Fruit fly (Drosophila melanogaster) whole organism, embryonic: ENCODE measurements around the gene Gbs-76A.

ENCODE experiments used
- Antp ChIP-seq: fragments of 200-800 bp; sonication (Bioruptor generic); optimal IDR thresholded peaks from 3 replicates; lab custom pipeline; 2016; ENCODE audit warnings: missing biosample characterization, missing genetic modification characterization
- Atf6 ChIP-seq: fragments of 200-800 bp; sonication (Bioruptor generic); IDR thresholded peaks from 2 replicates; pipeline ENCODE4 v1.3.6; 2022; ENCODE audit warnings: missing biosample characterization, missing genetic modification characterization
- CG10321 ChIP-seq: fragments of 200-800 bp; sonication (Bioruptor generic); IDR thresholded peaks from 2 replicates; pipeline ENCODE4 v1.3.6; 2022; ENCODE audit warnings: missing biosample characterization, missing genetic modification characterization
- CG15514 ChIP-seq: fragments of 200-800 bp; sonication (Bioruptor generic); optimal IDR thresholded peaks from 3 replicates; lab custom pipeline; 2017; ENCODE audit warnings: missing biosample characterization, missing genetic modification characterization, mild to moderate bottlenecking, moderate library complexity, missing genetic modification reagents
- CG16779 ChIP-seq: fragments of 200-800 bp; sonication (Bioruptor generic); IDR thresholded peaks from 2 replicates; pipeline ENCODE4 v1.3.6; 2022; ENCODE audit warnings: missing biosample characterization, missing genetic modification characterization
- CG16815 ChIP-seq: fragments of 200-800 bp; sonication (Bioruptor generic); optimal IDR thresholded peaks from 3 replicates; lab custom pipeline; 2017; ENCODE audit warnings: missing biosample characterization, mild to moderate bottlenecking, missing genetic modification characterization
- CG16863 ChIP-seq: fragments of 200-800 bp; sonication (Bioruptor generic); optimal IDR thresholded peaks from 3 replicates; lab custom pipeline; 2016; ENCODE audit warnings: missing biosample characterization, missing genetic modification characterization
- CG17186 ChIP-seq: fragments of 200-800 bp; sonication (Bioruptor generic); optimal IDR thresholded peaks from 3 replicates; lab custom pipeline; 2017; ENCODE audit warnings: missing biosample characterization, missing genetic modification reagents, missing genetic modification characterization
- CG17385 ChIP-seq: fragments of 200-800 bp; sonication (Bioruptor generic); optimal IDR thresholded peaks from 3 replicates; lab custom pipeline; 2018; ENCODE audit warnings: missing biosample characterization, mild to moderate bottlenecking, missing genetic modification characterization
- CG18619 ChIP-seq: fragments of 200-800 bp; sonication (Bioruptor generic); optimal IDR thresholded peaks from 3 replicates; lab custom pipeline; 2017; ENCODE audit warnings: missing biosample characterization, mild to moderate bottlenecking, missing genetic modification characterization
- CG30403 ChIP-seq: fragments of 200-800 bp; sonication (Bioruptor generic); optimal IDR thresholded peaks from 3 replicates; lab custom pipeline; 2016; ENCODE audit warnings: missing biosample characterization, missing genetic modification characterization
- CG34376 ChIP-seq: fragments of 200-800 bp; sonication (Bioruptor generic); optimal IDR thresholded peaks from 2 replicates; lab custom pipeline; 2018; ENCODE audit warnings: missing biosample characterization, mild to moderate bottlenecking, missing genetic modification characterization
- CG34422 ChIP-seq: fragments of 200-800 bp; sonication (Bioruptor generic); IDR thresholded peaks from 3 replicates; pipeline ENCODE4 v1.3.6; 2022; ENCODE audit warnings: missing biosample characterization, missing genetic modification characterization
- CG4328 ChIP-seq: fragments of 200-800 bp; sonication (Bioruptor generic); optimal IDR thresholded peaks from 3 replicates; lab custom pipeline; 2017; ENCODE audit warnings: missing biosample characterization, missing genetic modification reagents, missing genetic modification characterization
- CG4424 ChIP-seq: fragments of 200-800 bp; sonication (Bioruptor generic); optimal IDR thresholded peaks from 3 replicates; lab custom pipeline; 2016; ENCODE audit warnings: missing biosample characterization, missing genetic modification characterization
- CG4820 ChIP-seq: fragments of 200-800 bp; sonication (Bioruptor generic); optimal IDR thresholded peaks from 3 replicates; lab custom pipeline; 2016; ENCODE audit warnings: missing biosample characterization, missing genetic modification characterization
- CG6689 ChIP-seq: fragments of 200-800 bp; sonication (Bioruptor generic); IDR thresholded peaks from 2 replicates; pipeline ENCODE4 v1.3.6; 2022; ENCODE audit warnings: missing biosample characterization, missing genetic modification characterization
- CG6791 ChIP-seq: fragments of 200-800 bp; sonication (Bioruptor generic); IDR thresholded peaks from 3 replicates; pipeline ENCODE4 v1.3.6; 2022; ENCODE audit warnings: missing biosample characterization, missing genetic modification characterization; ENCODE audit not compliant: partially characterized antibody
- CG7271 ChIP-seq: fragments of 200-800 bp; sonication (Bioruptor generic); optimal IDR thresholded peaks from 2 replicates; lab custom pipeline; 2018; ENCODE audit warnings: missing biosample characterization, mild to moderate bottlenecking, missing genetic modification characterization, moderate library complexity
- CG9215 ChIP-seq: fragments of 200-800 bp; sonication (Bioruptor generic); IDR thresholded peaks from 2 replicates; pipeline ENCODE4 v1.3.6; 2022; ENCODE audit warnings: missing biosample characterization, missing genetic modification characterization
- CG9437 ChIP-seq: fragments of 200-800 bp; sonication (Bioruptor generic); optimal IDR thresholded peaks from 2 replicates; lab custom pipeline; 2018; ENCODE audit warnings: missing biosample characterization, mild to moderate bottlenecking, missing genetic modification characterization
- Elba2 ChIP-seq: fragments of 200-800 bp; sonication (Bioruptor generic); optimal IDR thresholded peaks from 3 replicates; lab custom pipeline; 2016; ENCODE audit warnings: missing biosample characterization, missing genetic modification characterization
- Hr51 ChIP-seq, 2 experiments: fragments of 200-800 bp; sonication (Bioruptor generic); optimal IDR thresholded peaks; 2 replicates in 1 of 2; 3 replicates in 1 of 2; lab custom pipeline; 2016 to 2018; ENCODE audit warnings: missing biosample characterization in 2 of 2, missing genetic modification characterization in 2 of 2, mild to moderate bottlenecking in 1 of 2, moderate library complexity in 1 of 2
- MBD-R2 ChIP-seq: fragments of 200-800 bp; sonication (Bioruptor generic); IDR thresholded peaks from 2 replicates; pipeline ENCODE4 v1.3.6; 2022; ENCODE audit warnings: missing biosample characterization, missing genetic modification characterization
- Meics ChIP-seq: fragments of 200-800 bp; sonication (Bioruptor generic); optimal IDR thresholded peaks from 2 replicates; lab custom pipeline; 2017; ENCODE audit warnings: missing biosample characterization, mild to moderate bottlenecking, missing genetic modification characterization
- NC2α ChIP-seq: fragments of 200-800 bp; sonication (Bioruptor generic); optimal IDR thresholded peaks from 2 replicates; lab custom pipeline; 2016; ENCODE audit warnings: missing biosample characterization, missing genetic modification characterization
- Neu2 ChIP-seq: fragments of 200-800 bp; sonication (Bioruptor generic); optimal IDR thresholded peaks from 3 replicates; lab custom pipeline; 2016; ENCODE audit warnings: missing biosample characterization, missing genetic modification characterization, borderline replicate concordance
- Rfx ChIP-seq: fragments of 200-800 bp; sonication (Bioruptor generic); IDR thresholded peaks from 2 replicates; pipeline ENCODE4 v1.3.6; 2022; ENCODE audit warnings: missing biosample characterization, missing genetic modification characterization
- Scr ChIP-seq: fragments of 200-800 bp; sonication (Bioruptor generic); IDR thresholded peaks from 2 replicates; pipeline ENCODE4 v1.3.6; 2022; ENCODE audit warnings: missing biosample characterization, missing genetic modification characterization; ENCODE audit not compliant: partially characterized antibody
- Sox102F ChIP-seq: fragments of 200-800 bp; sonication (Bioruptor generic); optimal IDR thresholded peaks from 2 replicates; lab custom pipeline; 2018; ENCODE audit warnings: missing biosample characterization, mild to moderate bottlenecking, missing genetic modification characterization, moderate library complexity
- TFAM ChIP-seq: fragments of 200-800 bp; sonication (Bioruptor generic); optimal IDR thresholded peaks from 2 replicates; lab custom pipeline; 2017; ENCODE audit warnings: missing biosample characterization, missing genetic modification characterization, inconsistent platforms
- Xrp1 ChIP-seq: fragments of 200-800 bp; sonication (Bioruptor generic); IDR thresholded peaks from 2 replicates; pipeline ENCODE4 v1.3.6; 2022; ENCODE audit warnings: missing biosample characterization, missing genetic modification characterization
- al ChIP-seq: fragments of 200-800 bp; sonication (Bioruptor generic); IDR thresholded peaks from 2 replicates; pipeline ENCODE4 v1.3.6; 2022; ENCODE audit warnings: missing biosample characterization, missing genetic modification characterization
- amos ChIP-seq: fragments of 200-800 bp; sonication (Bioruptor generic); IDR thresholded peaks from 2 replicates; pipeline ENCODE4 v1.3.6; 2022; ENCODE audit warnings: missing biosample characterization, missing genetic modification characterization; ENCODE audit not compliant: partially characterized antibody
- chif ChIP-seq, 2 experiments: fragments of 200-800 bp; sonication (Bioruptor generic); optimal IDR thresholded peaks; 3 replicates each; lab custom pipeline; 2016; ENCODE audit warnings: missing biosample characterization in 2 of 2, missing genetic modification characterization in 2 of 2
- chn ChIP-seq: fragments of 200-800 bp; sonication (Bioruptor generic); optimal IDR thresholded peaks from 2 replicates; lab custom pipeline; 2016; ENCODE audit warnings: missing biosample characterization, missing genetic modification characterization
- da ChIP-seq: fragments of 200-800 bp; sonication (Bioruptor generic); optimal IDR thresholded peaks from 2 replicates; lab custom pipeline; 2016; ENCODE audit warnings: missing biosample characterization, missing genetic modification characterization
- danr ChIP-seq: fragments of 200-800 bp; sonication (Bioruptor generic); IDR thresholded peaks from 2 replicates; pipeline ENCODE4 v1.3.6; 2022; ENCODE audit warnings: missing biosample characterization, missing genetic modification characterization
- eyg ChIP-seq: fragments of 200-800 bp; sonication (Bioruptor generic); optimal IDR thresholded peaks from 3 replicates; lab custom pipeline; 2016; ENCODE audit warnings: missing biosample characterization, missing genetic modification characterization
- fd102C ChIP-seq: fragments of 200-800 bp; sonication (Bioruptor generic); optimal IDR thresholded peaks from 2 replicates; lab custom pipeline; 2018; ENCODE audit warnings: missing biosample characterization, mild to moderate bottlenecking, missing genetic modification characterization, moderate library complexity
- gce ChIP-seq: fragments of 200-800 bp; sonication (Bioruptor generic); IDR thresholded peaks from 3 replicates; pipeline ENCODE4 v1.3.6; 2022; ENCODE audit warnings: missing biosample characterization, missing genetic modification characterization
- hkb ChIP-seq, 2 experiments: fragments of 200-800 bp in 1 of 2; fragments of >200 bp in 1 of 2; sonication (Bioruptor generic) in 1 of 2; IDR thresholded peaks in 1 of 2; optimal IDR thresholded peaks in 1 of 2; 2 replicates each; pipeline versions ENCODE4 v1.3.6 to Lab custom; 2017 to 2022; ENCODE audit warnings: missing biosample characterization in 1 of 2, missing genetic modification characterization in 1 of 2
- hth ChIP-seq: fragments of >200 bp; optimal IDR thresholded peaks from 2 replicates; lab custom pipeline; 2017; ENCODE audit warnings: inconsistent platforms
- kah ChIP-seq: fragments of 200-800 bp; sonication (Bioruptor generic); optimal IDR thresholded peaks from 2 replicates; lab custom pipeline; 2018; ENCODE audit warnings: missing biosample characterization, mild to moderate bottlenecking, missing genetic modification characterization
- kay ChIP-seq: fragments of 200-800 bp; sonication (Bioruptor generic); optimal IDR thresholded peaks from 2 replicates; lab custom pipeline; 2016; ENCODE audit warnings: missing biosample characterization, missing genetic modification characterization
- otp ChIP-seq: fragments of 200-800 bp; sonication (Bioruptor generic); IDR thresholded peaks from 3 replicates; pipeline ENCODE4, ENCODE4 v1.3.6; 2022; ENCODE audit warnings: missing biosample characterization, missing genetic modification characterization
- row ChIP-seq: fragments of 200-800 bp; sonication (Bioruptor generic); IDR thresholded peaks from 3 replicates; pipeline ENCODE4 v1.3.6; 2022; ENCODE audit warnings: missing biosample characterization, missing genetic modification characterization
- stc ChIP-seq: fragments of 200-800 bp; sonication (Bioruptor generic); IDR thresholded peaks from 2 replicates; pipeline ENCODE4 v1.3.6; 2022; ENCODE audit warnings: missing biosample characterization, missing genetic modification characterization
- unc-4 ChIP-seq: fragments of 200-800 bp; sonication (Bioruptor generic); IDR thresholded peaks from 2 replicates; pipeline ENCODE4 v1.3.6; 2022; ENCODE audit warnings: missing biosample characterization, missing genetic modification characterization; ENCODE audit not compliant: partially characterized antibody
- wor ChIP-seq: fragments of 200-800 bp; sonication (Bioruptor generic); IDR thresholded peaks from 2 replicates; pipeline ENCODE4 v1.3.6; 2022; ENCODE audit warnings: missing biosample characterization, missing genetic modification characterization

Gene Gbs-76A

DNA sequence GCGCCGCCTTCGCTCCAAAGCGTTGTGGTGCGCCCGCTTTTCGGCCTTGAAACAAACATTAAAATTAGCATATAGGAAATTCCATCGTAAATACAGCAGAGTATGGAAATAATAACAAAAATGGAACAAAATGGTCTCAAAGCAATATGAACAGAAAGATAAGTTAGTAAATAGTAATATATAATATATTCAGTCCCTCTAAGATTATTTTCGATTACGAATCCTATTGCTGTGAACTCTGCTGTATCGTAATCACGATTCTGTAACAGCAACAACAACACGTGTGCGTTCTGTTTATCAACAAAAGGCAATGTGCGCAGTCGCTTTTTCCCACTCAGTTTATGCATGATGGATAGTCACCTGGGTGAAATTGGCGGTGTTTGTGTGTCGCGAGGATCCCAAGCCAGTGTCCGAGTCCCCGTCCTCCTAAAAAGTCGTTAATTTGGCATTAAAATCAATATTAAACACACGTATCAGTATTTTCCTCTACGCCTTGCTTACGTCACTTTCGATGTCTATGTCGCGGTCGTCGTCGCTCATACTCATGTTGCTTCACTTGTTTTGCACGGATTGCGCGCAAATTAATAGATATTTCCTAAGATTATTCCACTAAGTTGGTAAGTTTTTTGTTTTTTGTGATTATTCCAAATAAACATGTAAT, 29.0 kb downstream of the Gbs-76A start, which contains the start of the genes CG42374 and Mettl5 (continued):
- TF ChIP-seq CG15514 = peak; percentile 30
- TF ChIP-seq CG17186 = no peak
- no peak for TF ChIP-seq chif (GFP tag; optimal IDR thresholded peaks at IDR 0.05; lab: Kevin White, UChicago)
- TF ChIP-seq NC2α (GFP tag; lab: Kevin White, UChicago) = no peak
- TF ChIP-seq eyg (GFP tag; lab: Kevin White, UChicago) = no peak
- TF ChIP-seq CG34376 (GFP tag; lab: Kevin White, UChicago) = no peak
- TF ChIP-seq CG34422 (GFP tag; lab: Robert Waterston, UW) = peak; percentile 76; the same call in 1 of the 3 replicates
- peak; percentile 34 for TF ChIP-seq CG30403
- TF ChIP-seq amos (GFP tag; lab: Robert Waterston, UW) = no peak
- TF ChIP-seq CG9437 (GFP tag; lab: Kevin White, UChicago) = no peak
- TF ChIP-seq da (GFP tag; lab: Kevin White, UChicago) = no peak
- no peak for TF ChIP-seq danr (GFP tag; lab: Robert Waterston, UW)
- peak; percentile 62; the same call in 1 of the 2 replicates for TF ChIP-seq CG6689 (GFP tag; lab: Robert Waterston, UW)
- peak; percentile 61 for TF ChIP-seq Atf6 (GFP tag; lab: Robert Waterston, UW)
- TF ChIP-seq Meics = peak; percentile 60
- peak; percentile 24 for TF ChIP-seq kah (GFP tag; lab: Kevin White, UChicago)
- TF ChIP-seq CG16779 (GFP tag; lab: Robert Waterston, UW) = no peak
- no peak for TF ChIP-seq CG9215
- TF ChIP-seq MBD-R2 (GFP tag; lab: Robert Waterston, UW) = no peak
- no peak for TF ChIP-seq kay (GFP tag; lab: Kevin White, UChicago)
- peak; percentile 24 for TF ChIP-seq CG18619 (GFP tag; lab: Kevin White, UChicago)
- TF ChIP-seq CG17385 (GFP tag; lab: Kevin White, UChicago) = peak; percentile 2
- 0 out of 2 replicates have a peak, but pooled peaks have one; percentile 5 for TF ChIP-seq al
- no peak for TF ChIP-seq TFAM (GFP tag; lab: Kevin White, UChicago)
- no peak for TF ChIP-seq CG16815
- no peak for TF ChIP-seq CG7271 (tag; lab: Kevin White, UChicago)
- TF ChIP-seq chn = peak; percentile 7
- no peak for TF ChIP-seq CG4328 (GFP tag; lab: Kevin White, UChicago)
- no peak for TF ChIP-seq hkb (optimal IDR thresholded peaks at IDR 0.05; lab: Kevin White, UChicago)
- TF ChIP-seq hkb (GFP tag; IDR thresholded peaks at IDR 0.05; lab: Robert Waterston, UW) = peak; percentile 82
- TF ChIP-seq hth (lab: Kevin White, UChicago) = no peak
- no peak for TF ChIP-seq Antp (GFP tag; lab: Kevin White, UChicago)
- peak; percentile 65 for TF ChIP-seq Rfx
- TF ChIP-seq row (GFP tag; lab: Robert Waterston, UW) = peak; percentile 29; the same call in 2 of the 3 replicates
- TF ChIP-seq Hr51 (GFP tag; optimal IDR thresholded peaks at IDR 0.05; lab: Kevin White, UChicago) = peak in 1 of 2 experiments; percentile 60
- TF ChIP-seq fd102C (GFP tag; lab: Kevin White, UChicago) = no peak
- no peak for TF ChIP-seq otp
- TF ChIP-seq wor = no peak
- no peak for TF ChIP-seq CG10321 (GFP tag; lab: Robert Waterston, UW)
- TF ChIP-seq Sox102F (GFP tag; lab: Kevin White, UChicago) = peak; percentile 48
- no peak for TF ChIP-seq CG6791 (GFP tag; lab: Robert Waterston, UW)
- TF ChIP-seq CG4820 (GFP tag; lab: Kevin White, UChicago) = no peak
- peak; percentile 61; the same call in 1 of the 2 replicates for TF ChIP-seq stc
- no peak for TF ChIP-seq Scr (GFP tag; lab: Robert Waterston, UW)
- peak; percentile 23 for TF ChIP-seq CG4424 (GFP tag; lab: Kevin White, UChicago)
- TF ChIP-seq Elba2 (GFP tag; lab: Kevin White, UChicago) = no peak
- TF ChIP-seq Xrp1 (GFP tag; lab: Robert Waterston, UW) = peak; percentile 63
- no peak for TF ChIP-seq unc-4 (GFP tag; lab: Robert Waterston, UW)
- no peak for TF ChIP-seq CG16863 (GFP tag; lab: Kevin White, UChicago)
- TF ChIP-seq gce (GFP tag; lab: Robert Waterston, UW) = 0 out of 3 replicates have a peak, but pooled peaks have one; percentile 47
- no peak for TF ChIP-seq Neu2
